Worm (Caenorhabditis elegans) whole organism, L2 larva: ENCODE measurements around the gene ugt-8.

Experiments
- C34F6.9 ChIP-seq: fragments of 150-350 bp; optimal IDR thresholded peaks from 2 replicates; lab custom pipeline; 2014; ENCODE audit warnings: missing biosample characterization, missing genetic modification characterization
- F13H6.1 ChIP-seq: sonication (generic microtip); optimal IDR thresholded peaks from 2 replicates; lab custom pipeline; 2016; ENCODE audit warnings: missing genetic modification characterization, missing compliant biosample characterization
- ZK546.5 ChIP-seq: sonication (generic microtip); optimal IDR thresholded peaks from 2 replicates; lab custom pipeline; 2017; ENCODE audit warnings: missing biosample characterization, missing genetic modification characterization
- aly-2 ChIP-seq: fragments of 150-350 bp; optimal IDR thresholded peaks from 2 replicates; lab custom pipeline; 2014; ENCODE audit warnings: missing biosample characterization, missing genetic modification characterization
- ama-1 ChIP-seq: fragments of 150-350 bp; optimal IDR thresholded peaks from 2 replicates; lab custom pipeline; 2018; ENCODE audit warnings: inconsistent platforms
- blmp-1 ChIP-seq: sonication (generic microtip); optimal IDR thresholded peaks from 2 replicates; lab custom pipeline; 2017; ENCODE audit warnings: missing genetic modification characterization, mild to moderate bottlenecking, missing compliant biosample characterization, antibody characterized with exemption, moderate library complexity; ENCODE audit not compliant: insufficient read depth
- ceh-16 ChIP-seq: fragments of 150-350 bp; optimal IDR thresholded peaks from 2 replicates; lab custom pipeline; 2014; ENCODE audit warnings: missing biosample characterization, missing genetic modification characterization
- ceh-82 ChIP-seq: fragments of 150-350 bp; optimal IDR thresholded peaks from 2 replicates; lab custom pipeline; 2014; ENCODE audit warnings: missing biosample characterization, missing genetic modification characterization
- crh-2 ChIP-seq: sonication (generic microtip); optimal IDR thresholded peaks from 2 replicates; lab custom pipeline; 2017; ENCODE audit warnings: missing biosample characterization, missing genetic modification characterization
- dmd-4 ChIP-seq: sonication (generic microtip); optimal IDR thresholded peaks from 2 replicates; lab custom pipeline; 2017; ENCODE audit warnings: missing biosample characterization, missing genetic modification characterization
- egl-27 ChIP-seq: sonication (generic microtip); optimal IDR thresholded peaks from 3 replicates; lab custom pipeline; 2017; ENCODE audit warnings: missing biosample characterization, missing genetic modification reagents, missing genetic modification characterization
- elt-1 ChIP-seq: fragments of 150-350 bp; optimal IDR thresholded peaks from 2 replicates; lab custom pipeline; 2014; ENCODE audit warnings: missing biosample characterization, missing genetic modification characterization
- elt-3 ChIP-seq: sonication (generic microtip); optimal IDR thresholded peaks from 2 replicates; lab custom pipeline; 2017; ENCODE audit warnings: missing biosample characterization, missing genetic modification characterization
- fos-1 ChIP-seq: fragments of 150-350 bp; optimal IDR thresholded peaks from 2 replicates; lab custom pipeline; 2014; ENCODE audit warnings: missing biosample characterization, missing genetic modification characterization
- gmeb-1 ChIP-seq: fragments of 150-350 bp; optimal IDR thresholded peaks from 2 replicates; lab custom pipeline; 2014; ENCODE audit warnings: missing biosample characterization, missing genetic modification characterization
- lin-11 ChIP-seq: fragments of 150-350 bp; sonication (generic microtip); optimal IDR thresholded peaks from 2 replicates; lab custom pipeline; 2014; ENCODE audit warnings: missing biosample characterization, missing genetic modification characterization, inconsistent platforms, mixed read lengths
- lin-13 ChIP-seq: fragments of 150-350 bp; optimal IDR thresholded peaks from 2 replicates; lab custom pipeline; 2014; ENCODE audit warnings: missing biosample characterization, missing genetic modification reagents, missing genetic modification characterization
- lin-39 ChIP-seq: fragments of 150-350 bp; optimal IDR thresholded peaks from 2 replicates; lab custom pipeline; 2014; ENCODE audit warnings: missing biosample characterization, missing genetic modification reagents, missing genetic modification characterization
- lsy-2 ChIP-seq, 2 experiments: fragments of 150-350 bp in 1 of 2; sonication (generic microtip) in 1 of 2; optimal IDR thresholded peaks; 2 replicates each; lab custom pipeline; 2014 to 2017; ENCODE audit warnings: missing biosample characterization in 2 of 2, missing genetic modification characterization in 2 of 2
- mab-5 ChIP-seq: fragments of 150-350 bp; optimal IDR thresholded peaks from 2 replicates; lab custom pipeline; 2014; ENCODE audit warnings: missing biosample characterization, missing genetic modification characterization
- mbf-1 ChIP-seq: sonication (generic microtip); optimal IDR thresholded peaks from 2 replicates; lab custom pipeline; 2017; ENCODE audit warnings: missing biosample characterization, missing genetic modification characterization
- mdl-1 ChIP-seq, 2 experiments: fragments of 150-350 bp in 1 of 2; sonication (generic microtip) in 1 of 2; optimal IDR thresholded peaks; 2 replicates each; lab custom pipeline; 2017; ENCODE audit warnings: missing biosample characterization in 2 of 2, missing genetic modification characterization in 2 of 2
- nhr-11 ChIP-seq: fragments of 150-350 bp; optimal IDR thresholded peaks from 2 replicates; lab custom pipeline; 2014; ENCODE audit warnings: missing biosample characterization, missing genetic modification characterization
- nhr-129 ChIP-seq: fragments of 150-350 bp; optimal IDR thresholded peaks from 2 replicates; lab custom pipeline; 2014; ENCODE audit warnings: missing biosample characterization, missing genetic modification characterization
- nhr-21 ChIP-seq: fragments of 150-350 bp; optimal IDR thresholded peaks from 2 replicates; lab custom pipeline; 2014; ENCODE audit warnings: missing biosample characterization, missing genetic modification characterization
- nhr-23 ChIP-seq: fragments of 150-350 bp; optimal IDR thresholded peaks from 2 replicates; lab custom pipeline; 2014; ENCODE audit warnings: missing biosample characterization, missing genetic modification reagents, missing genetic modification characterization
- nhr-25 ChIP-seq: fragments of 150-350 bp; sonication (generic microtip); optimal IDR thresholded peaks from 3 replicates; lab custom pipeline; 2014; ENCODE audit warnings: missing biosample characterization, missing genetic modification characterization
- nhr-6 ChIP-seq: fragments of 150-350 bp; optimal IDR thresholded peaks from 2 replicates; lab custom pipeline; 2014; ENCODE audit warnings: missing biosample characterization, missing genetic modification characterization
- nhr-77 ChIP-seq: fragments of 150-350 bp; optimal IDR thresholded peaks from 2 replicates; lab custom pipeline; 2014; ENCODE audit warnings: missing biosample characterization, missing genetic modification characterization
- peb-1 ChIP-seq: fragments of 150-350 bp; optimal IDR thresholded peaks from 2 replicates; lab custom pipeline; 2014; ENCODE audit warnings: missing biosample characterization, missing genetic modification characterization
- skn-1 ChIP-seq: sonication (generic microtip); optimal IDR thresholded peaks from 2 replicates; lab custom pipeline; 2017; ENCODE audit warnings: missing biosample characterization, missing genetic modification characterization
- sma-3 ChIP-seq: sonication (generic microtip); optimal IDR thresholded peaks from 2 replicates; lab custom pipeline; 2016; ENCODE audit warnings: missing genetic modification reagents, missing genetic modification characterization, missing compliant biosample characterization
- sma-9 ChIP-seq, 2 experiments: fragments of 150-350 bp in 1 of 2; sonication (generic microtip) in 1 of 2; optimal IDR thresholded peaks; 2 replicates each; lab custom pipeline; 2014 to 2016; ENCODE audit warnings: missing genetic modification characterization in 2 of 2, mild to moderate bottlenecking in 1 of 2, missing biosample characterization in 1 of 2, missing compliant biosample characterization in 1 of 2, missing genetic modification reagents in 1 of 2, moderate library complexity in 1 of 2
- snpc-4 ChIP-seq: fragments of 150-350 bp; optimal IDR thresholded peaks from 2 replicates; lab custom pipeline; 2014; ENCODE audit warnings: missing biosample characterization, missing genetic modification characterization
- unc-39 ChIP-seq: fragments of 150-350 bp; optimal IDR thresholded peaks from 2 replicates; lab custom pipeline; 2014; ENCODE audit warnings: missing biosample characterization, missing genetic modification characterization
- unc-55 ChIP-seq: fragments of 150-350 bp; sonication (generic microtip); optimal IDR thresholded peaks from 3 replicates; lab custom pipeline; 2014; ENCODE audit warnings: missing biosample characterization, missing genetic modification reagents, missing genetic modification characterization
- unc-62 ChIP-seq: fragments of 150-350 bp; optimal IDR thresholded peaks from 2 replicates; lab custom pipeline; 2014; ENCODE audit warnings: missing biosample characterization, missing genetic modification reagents, missing genetic modification characterization
- zag-1 ChIP-seq: fragments of 150-350 bp; optimal IDR thresholded peaks from 2 replicates; lab custom pipeline; 2014; ENCODE audit warnings: missing biosample characterization, missing genetic modification characterization
- ztf-1 ChIP-seq: fragments of 200-800 bp; sonication (Bioruptor generic); conservative IDR thresholded peaks from 2 replicates; pipeline ENCODE4 v1.3.6; 2022; ENCODE audit warnings: missing genetic modification characterization, missing compliant biosample characterization
- ztf-11 ChIP-seq: sonication (generic microtip); optimal IDR thresholded peaks from 2 replicates; lab custom pipeline; 2017; ENCODE audit warnings: missing biosample characterization, missing genetic modification characterization
- ztf-4 ChIP-seq: fragments of 150-350 bp; optimal IDR thresholded peaks from 2 replicates; lab custom pipeline; 2014; ENCODE audit warnings: missing biosample characterization, missing genetic modification characterization

Gene ugt-8

DNA sequence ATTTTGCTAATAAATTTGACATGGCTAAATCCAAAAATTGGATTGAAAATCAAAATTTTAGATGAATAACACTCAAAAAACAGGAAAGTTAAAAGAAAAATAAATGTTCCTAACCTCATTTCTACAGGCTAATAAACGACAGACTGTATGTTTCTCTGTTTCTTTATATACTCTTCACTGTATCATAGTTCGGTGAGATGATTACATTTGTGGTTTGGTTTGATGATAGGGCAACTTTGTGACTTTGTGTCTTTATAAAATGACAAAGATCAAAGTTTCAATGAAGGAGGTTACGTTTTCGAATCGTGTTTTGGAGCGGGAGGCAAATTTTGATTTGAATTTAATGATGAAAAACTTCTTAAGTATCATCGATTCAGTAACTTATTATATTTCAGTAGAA lies 14.3 kb upstream of the ugt-8 start, which contains the start of gene ugt-12:
TSS of gene ugt-12 (minus strand) at position 153 of the 400 bp plus-strand sequence.
- TF ChIP-seq unc-39 (tag; lab: Kevin White, UChicago) (no peak), unc-55 (no peak), gmeb-1 (peak; percentile 7), crh-2 (tag; lab: Kevin White, UChicago) (peak; percentile 38), nhr-25 (tag; lab: Kevin White, UChicago) (peak; percentile 3), fos-1 (peak; percentile 74), nhr-129 (tag; lab: Kevin White, UChicago) (peak; percentile 8), peb-1 (tag; lab: Kevin White, UChicago) (no peak), ztf-4 (no peak), sma-9 (GFP tag; optimal IDR thresholded peaks at IDR 0.05; lab: Kevin White, UChicago) (peak; percentile 82), sma-9 (tag; optimal IDR thresholded peaks at IDR 0.05; lab: Kevin White, UChicago) (no peak), ztf-1 (GFP tag; lab: Robert Waterston, UW) (no peak), sma-3 (GFP tag; lab: Kevin White, UChicago) (peak; percentile 8), C34F6.9 (no peak), lin-39 (tag; lab: Kevin White, UChicago) (no peak), mab-5 (tag; lab: Kevin White, UChicago) (no peak)

DNA sequence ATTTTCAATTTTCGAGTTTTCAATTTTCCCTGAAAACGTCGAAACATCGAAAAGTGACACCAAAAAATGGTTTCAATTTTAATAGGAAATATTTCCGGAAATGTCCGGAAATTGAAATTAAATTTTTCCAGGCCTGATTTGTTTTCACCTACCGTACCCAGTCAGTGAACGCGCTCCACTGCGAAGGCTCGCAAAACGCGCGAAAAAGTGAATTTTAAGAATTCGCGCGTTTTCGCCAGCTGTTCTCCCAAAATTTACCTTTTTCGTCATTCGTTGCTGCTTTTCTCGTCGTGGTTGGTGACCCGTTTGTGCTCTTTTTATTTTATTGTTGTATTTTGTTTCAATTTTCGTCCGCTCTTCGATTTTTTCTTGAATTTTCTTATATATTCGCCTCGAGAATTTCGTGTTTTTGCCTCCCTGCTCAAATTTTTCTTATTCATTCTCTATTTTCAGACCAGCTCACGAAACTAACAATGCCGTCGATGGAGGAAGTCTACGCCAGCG lies 13.7 kb upstream of the ugt-8 start, which contains the start of gene T19H12.2:
TSS of gene T19H12.2 (plus strand) at position 454 of the 504 bp plus-strand sequence.
- no peak for TF ChIP-seq elt-1 (tag; lab: Kevin White, UChicago)
- TF ChIP-seq dmd-4 (tag; lab: Kevin White, UChicago): no peak
- no peak for TF ChIP-seq lin-39 (tag; lab: Kevin White, UChicago)
- TF ChIP-seq ztf-1 (GFP tag; lab: Robert Waterston, UW): no peak
- no peak for TF ChIP-seq crh-2 (tag; lab: Kevin White, UChicago)
- no peak for TF ChIP-seq ceh-16 (tag; lab: Kevin White, UChicago)
- TF ChIP-seq ztf-11 (tag; lab: Kevin White, UChicago): no peak
- no peak for TF ChIP-seq snpc-4
- TF ChIP-seq lsy-2 (tag; optimal IDR thresholded peaks at IDR 0.05; lab: Kevin White, UChicago): no peak
- no peak for TF ChIP-seq blmp-1
- TF ChIP-seq nhr-21 (tag; lab: Kevin White, UChicago): no peak
- no peak for TF ChIP-seq lin-13
- TF ChIP-seq sma-9 (GFP tag; optimal IDR thresholded peaks at IDR 0.05; lab: Kevin White, UChicago): no peak
- TF ChIP-seq sma-9 (tag; optimal IDR thresholded peaks at IDR 0.05; lab: Kevin White, UChicago): no peak

DNA sequence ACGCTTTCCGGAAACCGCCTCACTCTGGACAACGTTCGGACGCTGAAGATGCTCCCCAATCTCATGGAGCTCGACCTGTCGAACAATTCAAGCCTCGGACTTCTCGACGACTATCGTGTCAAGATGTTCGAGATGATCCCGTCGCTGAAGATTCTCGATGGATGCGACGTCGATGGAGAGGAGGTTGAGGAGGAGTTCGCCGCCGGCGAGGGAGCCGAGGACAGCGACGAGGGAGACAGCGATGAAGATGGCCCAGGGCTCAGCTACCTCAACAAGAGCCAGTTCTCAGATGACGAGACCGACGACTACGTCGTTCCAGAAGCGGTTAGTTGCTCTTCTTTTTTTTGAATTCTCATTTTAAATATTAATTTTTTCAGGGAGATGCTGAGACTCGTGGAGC lies 12.9 kb upstream of the ugt-8 start:
- TF ChIP-seq ceh-82 (tag; lab: Kevin White, UChicago) (no peak), lin-11 (tag; lab: Kevin White, UChicago) (no peak), nhr-6 (no peak), ztf-1 (GFP tag; lab: Robert Waterston, UW) (no peak), C34F6.9 (no peak), unc-62 (GFP tag; lab: Kevin White, UChicago) (no peak), ama-1 (lab: Kevin White, UChicago) (no peak), F13H6.1 (tag; lab: Kevin White, UChicago) (no peak), dmd-4 (tag; lab: Kevin White, UChicago) (no peak), mbf-1 (tag; lab: Kevin White, UChicago) (no peak), ZK546.5 (tag; lab: Kevin White, UChicago) (no peak), ztf-4 (no peak), nhr-23 (tag; lab: Kevin White, UChicago) (no peak), sma-3 (GFP tag; lab: Kevin White, UChicago) (no peak), skn-1 (no peak), sma-9 (GFP tag; optimal IDR thresholded peaks at IDR 0.05; lab: Kevin White, UChicago) (no peak), sma-9 (tag; optimal IDR thresholded peaks at IDR 0.05; lab: Kevin White, UChicago) (no peak)

DNA sequence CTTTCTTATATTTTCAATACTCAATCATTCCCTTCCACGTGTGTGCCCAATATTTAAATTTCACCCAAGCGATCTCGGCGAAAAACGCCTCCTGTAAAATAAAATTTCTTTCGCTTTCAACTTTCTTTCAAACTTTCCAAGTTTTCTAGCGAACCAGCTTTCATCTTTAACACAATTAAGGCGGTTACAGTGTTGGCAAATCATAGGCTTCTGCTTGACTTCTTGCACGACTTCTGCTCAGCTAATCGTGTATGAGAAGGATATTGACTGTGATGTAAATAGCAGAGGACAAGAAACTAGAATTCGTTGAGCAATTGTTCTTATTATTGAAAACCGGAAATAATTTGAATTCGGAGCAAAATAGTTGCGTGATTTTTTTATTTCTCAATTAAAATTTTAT lies 12.4 kb upstream of the ugt-8 start:
- TF ChIP-seq ama-1 (lab: Kevin White, UChicago): no peak

DNA sequence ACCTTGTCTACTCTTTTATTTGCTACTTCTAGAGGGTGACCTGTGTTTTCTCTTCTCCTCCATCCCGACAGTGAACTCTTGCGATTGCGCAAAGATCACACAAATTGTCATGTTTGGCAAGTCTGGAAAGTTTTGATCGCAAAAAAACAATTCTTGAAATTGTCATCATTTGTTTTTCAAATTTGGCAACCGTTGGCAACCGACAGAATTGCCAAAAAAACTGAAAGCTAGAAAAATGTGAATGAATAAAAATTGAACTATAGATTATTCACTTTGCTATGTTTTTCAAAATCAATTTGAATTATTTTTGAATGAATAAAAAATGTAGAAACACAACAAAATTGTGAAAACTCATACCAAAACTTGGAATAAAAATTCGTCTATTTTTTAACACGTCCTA lies 8.8 kb upstream of the ugt-8 start, which contains the start of gene ugt-11:
TSS of gene ugt-11 (minus strand) at position 101 of the 400 bp plus-strand sequence.
- TF ChIP-seq zag-1 (tag; lab: Kevin White, UChicago): no peak
- TF ChIP-seq aly-2: no peak
- no peak for TF ChIP-seq elt-3
- no peak for TF ChIP-seq elt-1 (tag; lab: Kevin White, UChicago)
- TF ChIP-seq nhr-21 (tag; lab: Kevin White, UChicago): no peak
- no peak for TF ChIP-seq ama-1 (lab: Kevin White, UChicago)
- TF ChIP-seq crh-2 (tag; lab: Kevin White, UChicago): no peak
- no peak for TF ChIP-seq unc-55
- no peak for TF ChIP-seq mdl-1 (tag; optimal IDR thresholded peaks at IDR 0.05; lab: Kevin White, UChicago)
- no peak for TF ChIP-seq sma-3 (GFP tag; lab: Kevin White, UChicago)
- TF ChIP-seq skn-1: no peak
- no peak for TF ChIP-seq ceh-82 (tag; lab: Kevin White, UChicago)
- TF ChIP-seq mab-5 (tag; lab: Kevin White, UChicago): no peak
- no peak for TF ChIP-seq nhr-11 (tag; lab: Kevin White, UChicago)
- TF ChIP-seq lin-39 (tag; lab: Kevin White, UChicago): no peak
- no peak for TF ChIP-seq nhr-77
- no peak for TF ChIP-seq egl-27
- TF ChIP-seq C34F6.9: no peak
- TF ChIP-seq, all 48 proteins: peak for 0
